Fruit fly (Drosophila melanogaster) whole organism, wandering third instar larva: Measurements from ENCODE around the gene chas.

Experiments used
- Dif ChIP-seq: fragments of 200-275, 200-300 bp; sonication (Bioruptor generic); optimal IDR thresholded peaks from 2 replicates; lab custom pipeline; 2018; ENCODE audit warnings: missing biosample characterization, missing genetic modification characterization; ENCODE audit not compliant: partially characterized antibody
- dmrt93B ChIP-seq: fragments of 200-800 bp; sonication (Bioruptor generic); optimal IDR thresholded peaks from 2 replicates; lab custom pipeline; 2018; ENCODE audit warnings: missing biosample characterization, mild to moderate bottlenecking, missing genetic modification characterization
- dsf ChIP-seq: sonication (Bioruptor generic); optimal IDR thresholded peaks from 2 replicates; lab custom pipeline; 2016; ENCODE audit warnings: missing biosample characterization, missing genetic modification characterization, borderline replicate concordance
- ey ChIP-seq: fragments of 200-800 bp; sonication (Bioruptor generic); optimal IDR thresholded peaks from 2 replicates; lab custom pipeline; 2016; ENCODE audit warnings: missing biosample characterization, missing genetic modification characterization
- h ChIP-seq: fragments of 200-800 bp; sonication (Bioruptor generic); optimal IDR thresholded peaks from 3 replicates; lab custom pipeline; 2016; ENCODE audit warnings: missing biosample characterization, mild to moderate bottlenecking, missing genetic modification characterization
- lola ChIP-seq: fragments of >200 bp; optimal IDR thresholded peaks from 2 replicates; lab custom pipeline; 2017; ENCODE audit warnings: missing biosample characterization, missing genetic modification characterization
- rgr ChIP-seq: fragments of 200-800 bp; sonication (Bioruptor generic); optimal IDR thresholded peaks from 3 replicates; lab custom pipeline; 2016; ENCODE audit warnings: missing biosample characterization, mild to moderate bottlenecking, missing genetic modification characterization
- sv ChIP-seq: fragments of 200-800 bp; sonication (Bioruptor generic); optimal IDR thresholded peaks from 3 replicates; lab custom pipeline; 2016; ENCODE audit warnings: missing biosample characterization, missing genetic modification characterization

DNA sequence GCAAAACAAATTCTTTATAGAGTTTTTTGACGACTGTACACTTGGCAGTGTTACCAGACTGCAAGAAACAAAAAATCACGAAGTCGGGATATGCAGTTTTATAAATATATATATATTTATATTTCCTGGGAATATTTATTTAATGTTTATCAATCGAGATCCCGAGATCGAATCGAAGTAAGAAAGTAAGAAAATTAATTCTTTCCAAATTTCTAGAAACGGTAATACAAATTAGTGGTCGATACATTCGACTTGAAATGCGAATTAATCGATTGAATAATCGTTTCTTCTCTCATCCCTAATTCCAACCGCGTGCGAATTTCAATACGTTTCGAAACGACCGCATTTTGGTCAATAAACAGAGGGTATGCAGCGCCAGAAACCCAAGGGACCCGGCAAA is 62.5 kb downstream of the chas start, which contains the start of the genes CG8289 and CG5800:
- TF ChIP-seq dmrt93B (GFP tag; lab: Kevin White, UChicago) (no peak), dsf (GFP tag; lab: Kevin White, UChicago) (no peak), lola (GFP tag; lab: Kevin White, UChicago) (no peak), sv (GFP tag; lab: Kevin White, UChicago) (no peak), rgr (no peak), h (GFP tag; lab: Kevin White, UChicago) (no peak), ey (no peak), Dif (no peak)
